Fruit fly (Drosophila melanogaster): ENCODE measurements around the gene ncm.
A peak's percentile ranks its signal among the peaks of the same experiment; 100 is the strongest.

The ncm gene

DNA sequence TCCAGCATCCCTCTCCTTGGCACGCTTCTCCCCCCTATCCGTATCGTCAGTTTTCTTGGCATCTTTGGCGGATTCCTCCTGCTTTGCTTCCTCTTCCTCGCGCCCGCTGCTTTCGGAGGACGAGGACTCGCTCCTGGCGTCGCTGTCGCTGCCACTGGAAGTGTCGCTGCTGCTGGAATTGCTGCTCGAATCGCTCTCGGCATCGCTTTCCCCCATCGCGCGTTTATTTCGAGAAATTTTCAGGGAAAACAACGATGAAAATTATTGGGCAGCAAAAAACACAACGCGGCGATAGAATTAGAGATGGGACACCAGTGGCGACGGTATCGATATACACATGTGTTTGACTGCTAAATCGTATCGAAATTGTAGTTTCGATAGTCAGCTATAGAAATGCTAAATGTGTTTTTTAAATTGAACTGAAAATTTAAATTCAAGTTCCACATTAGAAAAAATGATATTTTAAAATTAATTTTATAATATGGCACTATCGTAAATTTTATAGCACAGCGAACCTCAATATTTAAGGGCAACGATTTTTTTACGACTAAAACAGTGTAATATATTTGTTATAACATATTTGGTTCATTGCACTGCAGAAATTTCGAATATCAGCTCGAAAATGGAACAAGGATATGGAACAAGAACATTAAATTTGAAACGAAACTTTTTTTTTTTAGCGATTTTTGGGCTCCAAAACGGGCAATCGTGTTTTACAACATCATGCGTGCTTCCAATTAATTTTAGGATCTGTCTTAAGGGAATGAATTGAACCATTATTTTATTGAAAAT is at the start of gene ncm:
TSS of gene ncm (minus strand) at position 319 of the 792 bp plus-strand sequence.
- TF ChIP-seq CG17801 (GFP tag; optimal IDR thresholded peaks at IDR 0.05; ENCODE audit: partially characterized antibody) = no peak

DNA sequence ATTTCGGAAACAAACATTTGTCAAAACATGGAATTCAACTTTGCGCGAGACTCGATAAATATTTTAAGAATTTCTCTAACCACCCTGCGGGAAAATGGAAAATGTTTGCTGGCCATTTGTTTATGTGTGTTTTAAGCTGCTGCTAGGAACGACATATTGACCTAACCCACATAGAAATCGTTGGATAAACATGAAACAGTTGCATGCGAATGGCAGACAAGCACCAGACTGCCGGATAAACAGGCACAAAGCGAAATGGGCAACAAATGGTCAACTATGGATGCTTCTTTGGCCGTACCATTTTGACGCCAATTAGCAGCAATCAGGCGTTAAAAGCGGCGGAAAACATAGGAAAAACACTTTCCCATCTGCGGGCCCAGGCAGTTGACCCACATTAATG is 48.1 kb upstream of the ncm start:
- no peak for TF ChIP-seq CG17801 (GFP tag; optimal IDR thresholded peaks at IDR 0.05; ENCODE audit: partially characterized antibody)

DNA sequence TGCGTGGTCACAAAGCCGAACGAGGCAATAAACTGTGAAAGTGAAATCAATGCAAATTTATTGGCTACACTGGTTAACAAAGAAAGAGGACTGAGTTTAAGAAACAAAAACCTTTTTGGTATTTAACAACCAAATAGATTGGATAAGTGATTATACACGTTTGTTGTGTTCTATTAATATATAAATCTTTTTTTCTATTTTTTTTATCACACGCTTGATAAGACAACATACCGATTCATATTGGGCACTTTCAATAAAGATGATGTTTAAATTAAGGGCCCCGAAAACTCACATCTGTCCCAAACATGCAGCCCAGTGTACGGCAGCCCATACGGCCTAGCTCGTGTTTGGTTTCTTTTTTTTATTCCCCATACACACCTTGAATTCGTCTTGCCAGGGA is 44.4 kb upstream of the ncm start:
- TF ChIP-seq CG17801 (GFP tag; optimal IDR thresholded peaks at IDR 0.05; ENCODE audit: partially characterized antibody) = no peak

DNA sequence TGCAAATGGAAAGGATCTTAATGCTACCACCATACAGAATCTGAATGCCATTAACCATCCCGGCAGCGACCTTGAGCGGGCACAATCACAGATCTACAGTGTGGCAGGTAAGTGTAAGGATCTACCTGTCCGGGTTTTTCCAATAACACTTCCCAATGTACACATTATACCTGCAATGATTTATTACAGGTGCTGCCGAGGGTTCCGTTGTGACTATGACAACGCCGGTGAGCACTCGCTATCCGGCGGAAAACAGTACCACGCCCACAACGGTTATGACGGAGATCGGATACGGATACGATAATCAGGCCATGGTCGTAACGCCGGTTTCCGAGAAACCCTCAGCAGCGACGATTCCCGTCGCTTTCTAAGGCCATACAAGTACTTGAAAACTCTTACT is 38.1 kb upstream of the ncm start:
- no peak for TF ChIP-seq CG17801 (GFP tag; optimal IDR thresholded peaks at IDR 0.05; ENCODE audit: partially characterized antibody)

DNA sequence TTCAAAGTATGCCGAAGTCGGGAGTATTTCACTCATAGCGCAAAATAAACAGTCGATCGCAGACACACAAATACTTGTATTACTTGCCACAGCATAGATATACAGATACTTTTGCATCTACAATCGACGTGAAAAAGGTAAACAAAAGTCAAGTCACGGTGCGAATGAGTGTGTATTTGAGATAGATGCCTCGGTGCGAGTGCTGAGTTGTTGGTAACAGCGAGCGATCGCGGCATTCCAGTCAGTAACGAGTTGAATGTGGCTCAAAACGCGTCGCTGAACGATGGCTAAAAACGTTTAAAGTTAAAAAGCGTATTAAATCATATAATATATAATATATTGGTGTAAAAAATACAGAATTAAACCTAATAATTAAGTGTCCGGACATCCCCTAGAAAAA is 36.5 kb upstream of the ncm start, which contains the start of gene grnd:
TSS of gene grnd (plus strand) at position 207 of the 400 bp plus-strand sequence.
- TF ChIP-seq CG17801 (GFP tag; optimal IDR thresholded peaks at IDR 0.05; ENCODE audit: partially characterized antibody) = no peak

DNA sequence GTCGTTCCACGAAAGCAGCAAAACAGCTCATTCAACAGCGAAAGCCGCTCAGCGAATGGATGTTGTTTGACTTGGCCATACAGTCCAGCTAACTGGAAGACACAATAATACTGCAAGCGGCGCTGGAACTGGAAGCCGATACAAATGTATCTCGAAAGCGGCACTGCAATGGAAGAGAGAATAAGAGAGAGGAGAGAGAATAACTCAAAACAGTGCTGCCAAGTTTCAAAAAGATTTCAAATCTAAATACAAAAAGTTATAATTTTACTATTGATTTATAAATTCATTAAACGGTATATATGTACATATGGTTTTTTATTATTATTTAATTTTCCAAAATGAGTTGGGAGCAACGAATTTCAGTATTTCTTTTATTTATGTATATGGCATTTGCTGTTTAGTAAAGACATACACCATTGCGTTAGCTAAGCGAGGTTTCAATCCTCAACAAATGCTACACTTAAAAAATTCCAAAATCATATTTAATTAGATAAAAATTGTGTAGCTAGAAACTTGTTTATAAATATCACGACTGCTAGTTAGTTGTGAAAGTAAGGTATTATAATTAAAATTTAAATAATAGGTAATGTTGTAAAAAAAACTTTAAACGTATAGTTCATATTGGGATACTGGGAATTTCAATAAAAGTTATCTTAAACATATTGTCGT is 35.8 kb upstream of the ncm start, which contains the start of gene CG10283:
TSS of gene CG10283 (minus strand) at position 132 of the 669 bp plus-strand sequence.
- TF ChIP-seq CG17801 (GFP tag; optimal IDR thresholded peaks at IDR 0.05; ENCODE audit: partially characterized antibody) = peak; percentile 41

DNA sequence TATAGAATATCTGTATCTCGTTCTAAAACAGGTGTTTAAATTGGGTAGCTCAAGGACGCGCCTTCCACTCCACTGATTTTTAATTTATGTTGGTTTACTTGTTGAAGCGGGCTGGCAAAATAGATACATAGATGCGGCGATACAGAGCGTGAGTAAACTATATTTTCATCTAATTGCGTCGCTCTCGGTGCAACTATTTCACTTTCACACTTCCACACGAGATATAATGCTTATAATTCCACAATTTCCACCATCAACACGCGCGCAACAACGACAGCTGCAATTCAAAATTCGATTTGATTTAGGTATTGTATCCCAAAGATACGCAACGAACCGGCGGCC is 35.3 kb upstream of the ncm start:
- no peak for TF ChIP-seq CG17801 (GFP tag; optimal IDR thresholded peaks at IDR 0.05; ENCODE audit: partially characterized antibody)

DNA sequence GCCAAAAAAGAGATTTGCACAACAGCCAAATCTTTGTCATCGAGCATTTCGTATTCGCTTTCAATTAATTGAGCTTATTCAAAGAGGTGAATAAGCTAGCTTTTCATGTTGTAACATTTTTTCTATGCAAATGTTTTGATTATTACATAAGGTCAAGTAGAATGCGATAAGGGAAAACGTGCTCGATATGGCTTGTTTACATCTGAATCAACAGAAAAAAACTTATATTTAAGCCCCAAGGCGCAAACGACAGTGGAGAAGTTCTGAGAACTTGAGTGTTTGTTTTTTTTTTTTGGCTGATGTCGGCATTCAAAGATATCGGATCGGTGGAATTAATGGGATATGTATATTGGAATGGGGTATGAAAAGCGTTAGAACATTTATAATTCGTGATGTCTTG is 34.2 kb upstream of the ncm start:
- TF ChIP-seq CG17801 (GFP tag; optimal IDR thresholded peaks at IDR 0.05; ENCODE audit: partially characterized antibody) = no peak

DNA sequence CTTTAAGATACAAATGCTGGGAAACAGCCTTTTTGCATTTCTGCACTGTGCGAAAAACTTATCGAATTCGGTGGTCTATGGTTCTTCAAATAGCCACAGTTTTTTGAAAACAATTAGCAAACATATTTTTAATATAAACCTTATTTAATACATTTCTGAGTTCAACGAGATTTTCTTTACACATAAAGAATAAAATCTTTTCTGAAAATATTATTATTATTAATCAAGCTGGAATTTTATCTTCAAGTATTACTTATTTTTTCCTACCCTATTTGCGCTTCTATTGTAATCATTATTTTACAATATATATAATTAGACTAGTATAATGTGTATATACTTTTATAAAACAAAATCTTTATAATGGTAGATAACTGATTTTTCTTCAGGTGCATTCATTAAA is 33.4 kb upstream of the ncm start:
- TF ChIP-seq CG17801 (GFP tag; optimal IDR thresholded peaks at IDR 0.05; ENCODE audit: partially characterized antibody) = no peak

DNA sequence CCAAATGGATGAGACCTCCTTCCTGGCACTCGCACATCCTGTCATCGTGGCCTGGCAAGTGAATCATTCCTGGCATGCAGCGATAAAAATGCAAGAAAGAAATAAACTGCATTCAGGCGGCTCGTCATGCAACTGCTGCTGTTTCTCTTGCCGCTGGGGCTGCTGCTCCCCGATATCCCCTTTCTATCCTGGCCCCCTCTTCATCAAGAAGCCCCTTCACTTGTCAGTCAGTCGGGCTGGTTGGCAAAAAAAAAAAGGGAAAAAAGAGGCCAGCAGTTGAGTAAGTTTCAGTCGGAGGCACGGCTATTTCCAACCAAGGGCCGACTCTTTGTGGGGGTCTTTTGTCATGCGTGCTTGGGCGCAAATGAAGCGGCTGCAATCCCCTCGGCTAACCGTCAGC is 33.0 kb upstream of the ncm start:
- no peak for TF ChIP-seq CG17801 (GFP tag; optimal IDR thresholded peaks at IDR 0.05; ENCODE audit: partially characterized antibody)

DNA sequence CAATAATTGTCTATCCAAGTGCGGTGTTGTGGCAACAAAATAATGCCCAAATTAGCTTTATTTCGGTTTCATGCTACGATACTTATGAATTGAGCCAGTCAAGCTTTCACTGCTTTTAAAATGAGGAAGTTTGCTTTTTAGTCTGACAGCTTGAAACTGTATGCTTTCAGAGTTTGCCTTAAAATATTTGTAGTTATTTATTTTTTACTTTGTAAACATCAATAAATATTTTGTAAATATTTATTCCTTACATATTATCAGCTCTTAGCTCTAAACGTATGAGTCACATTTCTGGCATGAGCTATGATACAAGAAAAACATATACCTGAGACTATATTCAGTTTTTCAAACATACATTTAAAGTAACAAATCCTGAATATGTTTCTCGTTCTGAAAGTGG is 32.3 kb upstream of the ncm start:
- TF ChIP-seq CG17801 (GFP tag; optimal IDR thresholded peaks at IDR 0.05; ENCODE audit: partially characterized antibody) = no peak

DNA sequence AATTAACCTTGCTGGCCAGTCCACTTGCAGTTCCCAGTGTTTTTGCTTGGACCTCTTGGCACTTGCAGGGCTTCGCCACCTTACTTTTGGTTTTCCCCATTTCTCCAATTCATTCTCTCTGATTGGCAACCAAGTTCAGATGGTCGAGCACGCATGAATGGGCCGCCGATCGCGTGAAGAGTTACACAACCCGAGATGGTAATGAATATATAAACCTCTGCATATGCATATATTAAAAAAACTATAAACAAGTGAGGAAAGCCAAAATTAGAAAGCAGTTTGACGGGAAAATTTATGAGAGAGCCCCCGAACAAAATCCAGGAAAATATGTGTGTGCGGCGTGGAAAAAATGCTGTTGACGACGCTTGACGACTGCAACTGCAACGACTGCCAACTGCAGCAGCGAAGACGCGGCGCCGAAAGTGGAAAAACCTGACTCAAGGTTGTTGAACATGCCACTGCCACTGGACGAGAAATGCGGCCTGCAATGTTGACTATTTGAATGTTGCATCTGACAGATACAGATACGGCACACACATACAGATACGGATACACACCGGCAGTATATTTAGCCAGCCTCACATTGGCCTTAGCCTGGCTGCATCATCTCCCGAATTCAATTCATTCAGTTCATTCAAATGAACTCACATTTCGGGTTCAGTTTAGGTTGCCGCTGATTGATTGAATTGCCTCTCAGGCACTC is 31.7 kb upstream of the ncm start:
- TF ChIP-seq CG17801 (GFP tag; optimal IDR thresholded peaks at IDR 0.05; ENCODE audit: partially characterized antibody) = no peak

DNA sequence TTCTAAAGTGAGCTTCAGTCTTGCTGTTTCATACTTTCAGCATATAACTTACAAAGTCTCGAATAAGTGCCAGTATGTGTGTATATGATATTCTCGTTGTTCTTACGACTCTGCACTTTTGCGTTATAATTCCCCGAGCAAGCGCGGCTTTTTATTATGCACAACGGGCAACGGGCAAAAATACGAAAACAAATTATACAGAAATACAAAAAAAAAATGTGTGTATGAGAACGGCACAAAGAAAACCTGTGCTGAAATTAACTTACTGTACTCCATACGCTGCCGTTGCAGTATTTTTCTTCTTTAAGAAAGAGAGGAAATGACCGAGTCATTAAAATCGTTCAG is 30.4 kb upstream of the ncm start:
- TF ChIP-seq CG17801 (GFP tag; optimal IDR thresholded peaks at IDR 0.05; ENCODE audit: partially characterized antibody) = no peak

DNA sequence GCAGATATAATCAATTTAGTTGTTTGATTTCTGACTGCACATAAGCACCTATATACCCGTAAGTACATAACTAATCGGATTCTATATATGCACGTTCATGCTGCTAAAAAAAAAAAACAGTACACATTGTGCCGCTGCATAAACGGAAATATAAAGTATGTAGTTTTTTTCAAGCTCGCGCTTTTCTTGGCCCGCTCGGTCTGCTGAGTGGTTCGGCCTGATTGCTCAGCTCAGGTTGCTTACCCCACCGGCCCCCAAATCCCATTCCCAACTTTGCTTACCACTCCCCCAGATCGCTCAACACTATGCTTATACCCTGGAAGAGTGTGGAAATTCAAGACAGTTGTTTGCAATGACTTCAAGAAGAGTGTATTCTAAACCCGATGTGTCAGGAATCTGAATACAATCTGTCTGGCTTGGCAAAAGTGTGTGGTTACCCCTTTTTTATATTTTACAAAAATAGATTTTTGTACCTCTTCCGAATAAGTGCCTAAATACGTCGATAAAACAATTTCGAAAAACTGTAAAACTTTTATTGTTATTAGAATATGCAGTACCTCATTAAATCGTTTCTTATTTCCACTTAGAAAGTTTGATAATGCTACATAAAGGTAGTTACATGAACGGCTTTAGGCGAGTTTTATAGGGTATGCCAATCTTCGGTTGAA is 29.9 kb upstream of the ncm start:
- no peak for TF ChIP-seq CG17801 (GFP tag; optimal IDR thresholded peaks at IDR 0.05; ENCODE audit: partially characterized antibody)

DNA sequence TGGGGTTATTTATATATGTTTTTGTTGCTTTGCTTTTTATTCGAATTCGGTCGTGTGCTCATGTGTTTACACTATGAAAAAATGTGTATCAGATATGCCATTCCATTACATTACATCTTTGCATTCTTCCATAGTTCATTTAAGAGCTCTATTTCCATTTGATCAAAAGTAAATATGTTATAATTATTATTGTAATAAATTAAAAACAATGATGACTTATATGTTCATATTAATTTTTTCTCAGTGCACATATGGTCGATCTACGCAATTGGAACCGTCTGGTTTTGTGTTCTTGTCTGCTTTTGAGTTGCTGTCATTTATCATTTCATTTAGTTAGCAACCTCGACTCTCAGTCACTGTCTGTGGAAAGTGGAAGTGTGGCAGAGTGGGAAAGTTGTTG is 28.7 kb upstream of the ncm start:
- peak; percentile 95 for TF ChIP-seq CG17801 (GFP tag; optimal IDR thresholded peaks at IDR 0.05; ENCODE audit: partially characterized antibody)
